Worm (Caenorhabditis elegans) whole organism, L4 larva: Measurements from ENCODE around the gene cgr-1.
A peak's percentile ranks its signal among the peaks of the same experiment; 100 is the strongest.

Source experiments
- D1046.2 ChIP-seq: fragments of 200-800 bp; sonication (Bioruptor generic); IDR thresholded peaks from 2 replicates; pipeline ENCODE4 v1.3.6; 2022; ENCODE audit warnings: missing genetic modification characterization, missing compliant biosample characterization
- F26F4.8 ChIP-seq: fragments of 200-800 bp; sonication (Bioruptor generic); conservative IDR thresholded peaks from 2 replicates; pipeline ENCODE4 v1.3.6; 2022; ENCODE audit warnings: missing genetic modification characterization, missing compliant biosample characterization
- F37D6.2 ChIP-seq: sonication (generic microtip); optimal IDR thresholded peaks from 2 replicates; lab custom pipeline; 2016; ENCODE audit warnings: mild to moderate bottlenecking, missing genetic modification characterization, missing compliant biosample characterization
- F44E2.7 ChIP-seq: fragments of 200-800 bp; sonication (Bioruptor generic); IDR thresholded peaks from 2 replicates; pipeline ENCODE4 v2.1.2; 2022; ENCODE audit warnings: missing genetic modification characterization, missing compliant biosample characterization
- R02D3.7 ChIP-seq: fragments of 150-350 bp; sonication (generic microtip); optimal IDR thresholded peaks from 3 replicates; lab custom pipeline; 2014; ENCODE audit warnings: missing biosample characterization, missing genetic modification characterization
- T20F7.1 ChIP-seq: fragments of 200-800 bp; sonication (Bioruptor generic); optimal IDR thresholded peaks from 2 replicates; lab custom pipeline; 2018; ENCODE audit warnings: mild to moderate bottlenecking, missing genetic modification characterization, missing compliant biosample characterization
- Y5F2A.4 ChIP-seq: fragments of 200-800 bp; sonication (Bioruptor generic); optimal IDR thresholded peaks from 2 replicates; lab custom pipeline; 2018; ENCODE audit warnings: mild to moderate bottlenecking, missing genetic modification characterization, missing compliant biosample characterization
- Y75B8A.6 ChIP-seq: fragments of 200-800 bp; sonication (Bioruptor generic); IDR thresholded peaks from 2 replicates; pipeline ENCODE4 v1.3.6; 2022; ENCODE audit warnings: missing genetic modification reagents, missing genetic modification characterization, missing compliant biosample characterization
- ZK337.2 ChIP-seq: fragments of 200-800 bp; sonication (Bioruptor generic); IDR thresholded peaks from 2 replicates; pipeline ENCODE4 v1.3.6; 2022; ENCODE audit warnings: missing genetic modification reagents, missing genetic modification characterization, missing compliant biosample characterization
- aha-1 ChIP-seq: fragments of 150-350 bp; peaks from one replicate; lab custom pipeline; 2014; ENCODE audit warnings: missing biosample characterization, missing genetic modification characterization
- ceh-20 ChIP-seq: fragments of 200-800 bp; sonication (Bioruptor generic); IDR thresholded peaks from 2 replicates; pipeline ENCODE4 v1.3.6; 2022; ENCODE audit warnings: missing genetic modification reagents, missing genetic modification characterization, missing compliant biosample characterization
- ceh-82 ChIP-seq: sonication (generic microtip); optimal IDR thresholded peaks from 2 replicates; lab custom pipeline; 2017; ENCODE audit warnings: missing biosample characterization, missing genetic modification characterization
- ces-1 ChIP-seq: fragments of 150-350 bp; sonication (generic microtip); optimal IDR thresholded peaks from 4 replicates; lab custom pipeline; 2014; ENCODE audit warnings: missing biosample characterization, missing genetic modification reagents, missing genetic modification characterization
- ctbp-1 ChIP-seq: fragments of 200-800 bp; sonication (Bioruptor generic); IDR thresholded peaks from 2 replicates; pipeline ENCODE4 v1.3.6; 2022; ENCODE audit warnings: missing genetic modification reagents, missing genetic modification characterization, missing compliant biosample characterization
- daf-16 ChIP-seq, 3 experiments: sonication (generic microtip); optimal IDR thresholded peaks; 2 replicates each; lab custom pipeline; 2016 to 2017; ENCODE audit warnings: missing genetic modification characterization in 3 of 3, missing genetic modification reagents in 3 of 3, mild to moderate bottlenecking in 2 of 3, missing compliant biosample characterization in 2 of 3, missing biosample characterization in 1 of 3, moderate library complexity in 1 of 3
- daf-19 ChIP-seq: fragments of 200-800 bp; sonication (Bioruptor generic); conservative IDR thresholded peaks from 2 replicates; pipeline ENCODE4 v1.3.6; 2022; ENCODE audit warnings: missing genetic modification characterization, missing compliant biosample characterization
- dmd-8 ChIP-seq: fragments of 200-800 bp; sonication (Bioruptor generic); IDR thresholded peaks from 2 replicates; pipeline ENCODE4 v1.3.6; 2022; ENCODE audit warnings: missing genetic modification characterization, missing compliant biosample characterization
- duxl-1 ChIP-seq: sonication (generic microtip); optimal IDR thresholded peaks from 2 replicates; lab custom pipeline; 2016; ENCODE audit warnings: mild to moderate bottlenecking, missing genetic modification characterization, moderate library complexity, missing compliant biosample characterization; ENCODE audit not compliant: poor library complexity
- gei-8 ChIP-seq: fragments of 200-800 bp; sonication (Bioruptor generic); optimal IDR thresholded peaks from 2 replicates; lab custom pipeline; 2018; ENCODE audit warnings: mild to moderate bottlenecking, missing genetic modification characterization, missing compliant biosample characterization
- hif-1 ChIP-seq, 2 experiments: sonication (generic microtip); optimal IDR thresholded peaks; 2 replicates each; lab custom pipeline; 2016 to 2017; ENCODE audit warnings: missing compliant biosample characterization in 2 of 2, missing genetic modification characterization in 2 of 2, missing genetic modification reagents in 2 of 2, missing genotype in 2 of 2, mild to moderate bottlenecking in 1 of 2
- jun-1 ChIP-seq: fragments of 150-350 bp; optimal IDR thresholded peaks from 2 replicates; lab custom pipeline; 2014; ENCODE audit warnings: missing biosample characterization, missing genetic modification reagents, missing genetic modification characterization
- lim-7 ChIP-seq: fragments of 200-800 bp; sonication (Bioruptor generic); IDR thresholded peaks from 2 replicates; pipeline ENCODE4 v1.3.6; 2022; ENCODE audit warnings: missing genetic modification characterization, missing compliant biosample characterization
- lin-1 ChIP-seq: fragments of 200-800 bp; sonication (Bioruptor generic); IDR thresholded peaks from 2 replicates; pipeline ENCODE4 v1.3.6; 2022; ENCODE audit warnings: missing genetic modification reagents, missing genetic modification characterization, missing compliant biosample characterization
- lin-15B ChIP-seq: fragments of 150-350 bp; sonication (generic microtip); optimal IDR thresholded peaks from 3 replicates; lab custom pipeline; 2014; ENCODE audit warnings: missing biosample characterization, missing genetic modification characterization
- lin-29 ChIP-seq: fragments of 200-800 bp; sonication (Bioruptor generic); IDR thresholded peaks from 2 replicates; pipeline ENCODE4 v1.3.6; 2022; ENCODE audit warnings: missing genetic modification reagents, missing genetic modification characterization, missing compliant biosample characterization
- lir-3 ChIP-seq: sonication (generic microtip); optimal IDR thresholded peaks from 2 replicates; lab custom pipeline; 2016; ENCODE audit warnings: mild to moderate bottlenecking, missing genetic modification characterization, missing compliant biosample characterization
- lsy-2 ChIP-seq, 2 experiments: fragments of 150-350 bp in 1 of 2; sonication (generic microtip) in 1 of 2; optimal IDR thresholded peaks; 2 replicates each; lab custom pipeline; 2014 to 2017; ENCODE audit warnings: missing biosample characterization in 2 of 2, missing genetic modification characterization in 2 of 2
- mep-1 ChIP-seq: fragments of 150-350 bp; sonication (generic microtip); optimal IDR thresholded peaks from 3 replicates; lab custom pipeline; 2014; ENCODE audit warnings: missing biosample characterization, missing genetic modification characterization
- mes-2 ChIP-seq: sonication (generic microtip); optimal IDR thresholded peaks from 2 replicates; lab custom pipeline; 2016; ENCODE audit warnings: missing genotype, mild to moderate bottlenecking, missing genetic modification characterization, missing compliant biosample characterization; ENCODE audit not compliant: poor library complexity, severe bottlenecking
- mxl-3 ChIP-seq: fragments of 200-800 bp; sonication (Bioruptor generic); optimal IDR thresholded peaks from 2 replicates; lab custom pipeline; 2018; ENCODE audit warnings: mild to moderate bottlenecking, missing genetic modification characterization, missing compliant biosample characterization
- nhr-10 ChIP-seq: fragments of 150-350 bp; optimal IDR thresholded peaks from 2 replicates; lab custom pipeline; 2014; ENCODE audit warnings: missing biosample characterization, missing genetic modification characterization
- nhr-102 ChIP-seq: sonication (generic microtip); optimal IDR thresholded peaks from 2 replicates; lab custom pipeline; 2016; ENCODE audit warnings: mild to moderate bottlenecking, missing genetic modification characterization, moderate library complexity, missing compliant biosample characterization
- nhr-237 ChIP-seq: sonication (generic microtip); optimal IDR thresholded peaks from 2 replicates; lab custom pipeline; 2017; ENCODE audit warnings: missing biosample characterization, missing genetic modification characterization
- nhr-25 ChIP-seq: sonication (generic microtip); optimal IDR thresholded peaks from 2 replicates; lab custom pipeline; 2017; ENCODE audit warnings: missing genetic modification characterization, mild to moderate bottlenecking, missing compliant biosample characterization, antibody characterized with exemption, moderate library complexity, borderline replicate concordance; ENCODE audit not compliant: insufficient read depth
- nhr-28 ChIP-seq: fragments of 150-350 bp; optimal IDR thresholded peaks from 2 replicates; lab custom pipeline; 2014; ENCODE audit warnings: missing biosample characterization, missing genetic modification characterization
- nhr-48 ChIP-seq: sonication (generic microtip); optimal IDR thresholded peaks from 2 replicates; lab custom pipeline; 2016; ENCODE audit warnings: mild to moderate bottlenecking, missing genetic modification characterization, missing compliant biosample characterization
- nhr-6 ChIP-seq: fragments of 150-350 bp; optimal IDR thresholded peaks from 2 replicates; lab custom pipeline; 2014; ENCODE audit warnings: missing biosample characterization, missing genetic modification characterization
- nhr-76 ChIP-seq: fragments of 150-350 bp; optimal IDR thresholded peaks from 2 replicates; lab custom pipeline; 2014; ENCODE audit warnings: missing biosample characterization, missing genetic modification characterization
- nhr-77 ChIP-seq: fragments of 150-350 bp; optimal IDR thresholded peaks from 2 replicates; lab custom pipeline; 2014; ENCODE audit warnings: missing biosample characterization, missing genetic modification characterization
- pha-4 ChIP-seq, 2 experiments: fragments of 150-350 bp in 1 of 2; fragments of 200-800 bp in 1 of 2; sonication (Bioruptor generic) in 1 of 2; IDR thresholded peaks in 1 of 2; optimal IDR thresholded peaks in 1 of 2; 2 replicates each; pipeline versions ENCODE4 v1.3.6 to Lab custom; 2014 to 2022; ENCODE audit warnings: missing genetic modification characterization in 2 of 2, missing genetic modification reagents in 2 of 2, missing biosample characterization in 1 of 2, missing compliant biosample characterization in 1 of 2
- pqm-1 ChIP-seq: sonication (generic microtip); optimal IDR thresholded peaks from 2 replicates; lab custom pipeline; 2017; ENCODE audit warnings: missing biosample characterization, missing genetic modification characterization
- rbr-2 ChIP-seq: sonication (generic microtip); optimal IDR thresholded peaks from 2 replicates; lab custom pipeline; 2016; ENCODE audit warnings: missing genotype, missing genetic modification characterization, missing compliant biosample characterization
- saeg-2 ChIP-seq: fragments of 200-800 bp; sonication (Bioruptor generic); IDR thresholded peaks from 2 replicates; pipeline ENCODE4 v1.3.6; 2022; ENCODE audit warnings: missing genetic modification reagents, missing genetic modification characterization, missing compliant biosample characterization
- sdz-12 ChIP-seq: fragments of 200-800 bp; sonication (Bioruptor generic); optimal IDR thresholded peaks from 2 replicates; lab custom pipeline; 2018; ENCODE audit warnings: mild to moderate bottlenecking, missing genetic modification characterization, missing compliant biosample characterization
- set-16 ChIP-seq: fragments of 200-800 bp; sonication (Bioruptor generic); IDR thresholded peaks from 2 replicates; pipeline ENCODE4 v1.3.6; 2022; ENCODE audit warnings: missing genetic modification reagents, missing genetic modification characterization, missing compliant biosample characterization
- snpc-1.2 ChIP-seq: fragments of 200-800 bp; sonication (Bioruptor generic); IDR thresholded peaks from 2 replicates; pipeline ENCODE4 v1.3.6; 2022; ENCODE audit warnings: missing genetic modification reagents, missing genetic modification characterization, missing compliant biosample characterization
- tag-97 ChIP-seq: fragments of 200-800 bp; sonication (Bioruptor generic); IDR thresholded peaks from 2 replicates; pipeline ENCODE4 v1.3.6; 2022; ENCODE audit warnings: missing genetic modification characterization, missing compliant biosample characterization
- tra-1 ChIP-seq: fragments of 200-800 bp; sonication (Bioruptor generic); IDR thresholded peaks from 2 replicates; pipeline ENCODE4 v1.3.6; 2022; ENCODE audit warnings: missing genetic modification reagents, missing genetic modification characterization, missing compliant biosample characterization
- zfp-2 ChIP-seq: sonication (generic microtip); optimal IDR thresholded peaks from 2 replicates; lab custom pipeline; 2016; ENCODE audit warnings: mild to moderate bottlenecking, missing genetic modification characterization, missing compliant biosample characterization
- zip-11 ChIP-seq: fragments of 200-800 bp; sonication (Bioruptor generic); IDR thresholded peaks from 2 replicates; pipeline ENCODE4 v1.3.6; 2022; ENCODE audit warnings: missing genetic modification characterization, missing compliant biosample characterization
- ztf-7 ChIP-seq: fragments of 150-350 bp; optimal IDR thresholded peaks from 2 replicates; lab custom pipeline; 2014; ENCODE audit warnings: missing biosample characterization, missing genetic modification characterization

cgr-1 gene

ce11 chrX:3605727-3606126 lies 5.5 kb upstream of the cgr-1 start, which contains the start of gene C18B2.4 (continued):
- TF ChIP-seq F37D6.2: peak; percentile 13
- TF ChIP-seq hif-1 (tag; optimal IDR thresholded peaks at IDR 0.05; lab: Kevin White, UChicago): peak in 1 of 2 experiments; percentile 66
- TF ChIP-seq rbr-2: peak; percentile 67
- peak; percentile 98 for TF ChIP-seq aha-1 (tag; lab: Kevin White, UChicago)
- peak; percentile 66 for TF ChIP-seq nhr-77 (tag; lab: Kevin White, UChicago)
- TF ChIP-seq lin-15B (tag; lab: Kevin White, UChicago): no peak
- no peak for TF ChIP-seq tag-97 (GFP tag; lab: Robert Waterston, UW)
- no peak for TF ChIP-seq snpc-1.2 (GFP tag; lab: Robert Waterston, UW)
- no peak for TF ChIP-seq nhr-237 (tag; lab: Kevin White, UChicago)
- TF ChIP-seq ZK337.2 (GFP tag; lab: Robert Waterston, UW): no peak
- peak; percentile 95 for TF ChIP-seq mxl-3 (GFP tag; lab: Kevin White, UChicago)
- TF ChIP-seq F26F4.8 (GFP tag; lab: Robert Waterston, UW): no peak
- TF ChIP-seq duxl-1 (tag; lab: Kevin White, UChicago): no peak
- TF ChIP-seq mep-1 (tag; lab: Kevin White, UChicago): peak; percentile 78
- TF ChIP-seq pqm-1: peak; percentile 62
- TF ChIP-seq ceh-82 (tag; lab: Kevin White, UChicago): no peak
- peak; percentile 81 for TF ChIP-seq nhr-28 (tag; lab: Kevin White, UChicago)
- peak; percentile 24 to 80 for TF ChIP-seq lsy-2 (tag; optimal IDR thresholded peaks at IDR 0.05; lab: Kevin White, UChicago)
- TF ChIP-seq saeg-2 (GFP tag; lab: Robert Waterston, UW): no peak
- TF ChIP-seq lin-29: no peak
- TF ChIP-seq F44E2.7 (GFP tag; lab: Robert Waterston, UW): no peak
- TF ChIP-seq nhr-6 (tag; lab: Kevin White, UChicago): peak; percentile 80
- no peak for TF ChIP-seq tra-1 (GFP tag; lab: Robert Waterston, UW)
- TF ChIP-seq ces-1 (GFP tag; lab: Kevin White, UChicago): no peak
- no peak for TF ChIP-seq R02D3.7 (tag; lab: Kevin White, UChicago)
- TF ChIP-seq dmd-8 (GFP tag; lab: Robert Waterston, UW): no peak
- no peak for TF ChIP-seq daf-19 (GFP tag; lab: Robert Waterston, UW)
- peak; percentile 68 for TF ChIP-seq mes-2
- no peak for TF ChIP-seq jun-1 (tag; lab: Kevin White, UChicago)
- TF ChIP-seq T20F7.1 (GFP tag; lab: Kevin White, UChicago): no peak
- no peak for TF ChIP-seq daf-16 (GFP tag; optimal IDR thresholded peaks at IDR 0.05; lab: Kevin White, UChicago)
- TF ChIP-seq daf-16 (tag; optimal IDR thresholded peaks at IDR 0.05; lab: Kevin White, UChicago): peak; percentile 79
- no peak for TF ChIP-seq zfp-2
- TF ChIP-seq lim-7 (GFP tag; lab: Robert Waterston, UW): no peak
- TF ChIP-seq pha-4 (GFP tag; IDR thresholded peaks at IDR 0.05; lab: Robert Waterston, UW): no peak
- peak; percentile 59 for TF ChIP-seq pha-4 (tag; optimal IDR thresholded peaks at IDR 0.05; lab: Kevin White, UChicago)
- TF ChIP-seq zip-11 (GFP tag; lab: Robert Waterston, UW): no peak
- peak; percentile 28; the same call in 1 of the 2 replicates for TF ChIP-seq set-16 (GFP tag; lab: Robert Waterston, UW)
- TF ChIP-seq nhr-102: peak; percentile 12
- TF ChIP-seq gei-8 (GFP tag; lab: Kevin White, UChicago): no peak
- TF ChIP-seq ceh-20 (GFP tag; lab: Robert Waterston, UW): peak; percentile 87
- peak; percentile 13 for TF ChIP-seq nhr-25 (tag; lab: Kevin White, UChicago)
- no peak for TF ChIP-seq ztf-7 (tag; lab: Kevin White, UChicago)
- peak; percentile 53; the same call in 1 of the 2 replicates for TF ChIP-seq lin-1 (GFP tag; lab: Robert Waterston, UW)
- no peak for TF ChIP-seq lir-3 (tag; lab: Kevin White, UChicago)
- TF ChIP-seq sdz-12 (GFP tag; lab: Kevin White, UChicago): no peak
- peak; percentile 65; the same call in 1 of the 2 replicates for TF ChIP-seq ctbp-1 (GFP tag; lab: Robert Waterston, UW)
- TF ChIP-seq nhr-10 (tag; lab: Kevin White, UChicago): no peak
- no peak for TF ChIP-seq Y75B8A.6 (GFP tag; lab: Robert Waterston, UW)
- TF ChIP-seq D1046.2: no peak
- TF ChIP-seq nhr-76 (tag; lab: Kevin White, UChicago): no peak
- no peak for TF ChIP-seq Y5F2A.4 (GFP tag; lab: Kevin White, UChicago)
- no peak for TF ChIP-seq nhr-48 (tag; lab: Kevin White, UChicago)
